Worm (Caenorhabditis elegans): ENCODE results near the gene ZC196.9.

ce11 chrV:8677193-8677592, 49.8 kb downstream of the ZC196.9 start, which contains the start of gene ZC190.6:
- TF ChIP-seq ztf-29 (GFP tag; IDR thresholded peaks at IDR 0.05): no peak
- no peak for TF ChIP-seq cog-1 (tag; optimal IDR thresholded peaks at IDR 0.05)
- no peak for TF ChIP-seq T22C8.4 (GFP tag; IDR thresholded peaks at IDR 0.05)
- no peak for TF ChIP-seq klf-2 (GFP tag; conservative IDR thresholded peaks at IDR 0.05)
- TF ChIP-seq med-1 (GFP tag; optimal IDR thresholded peaks at IDR 0.05; ENCODE audit: insufficient read depth): no peak
- TF ChIP-seq tab-1 (GFP tag; IDR thresholded peaks at IDR 0.05): no peak
- TF ChIP-seq flt-1 (GFP tag; IDR thresholded peaks at IDR 0.05): no peak
- TF ChIP-seq ref-1 (GFP tag; conservative IDR thresholded peaks at IDR 0.05): no peak
- TF ChIP-seq ztf-23 (GFP tag; IDR thresholded peaks at IDR 0.05): no peak
